Fruit fly (Drosophila melanogaster): ENCODE data around the gene Efa6.

Efa6 gene

dm6 chr3R:22632181-22632580 is 44.6 kb downstream of the Efa6 start:
- TF ChIP-seq CG12605 (GFP tag; IDR thresholded peaks at IDR 0.05) (no peak), gl (tag; optimal IDR thresholded peaks at IDR 0.05) (no peak), Pif1B (GFP tag; optimal IDR thresholded peaks at IDR 0.05) (no peak), CG15710 (tag; optimal IDR thresholded peaks at IDR 0.05) (no peak), CG14655 (GFP tag; optimal IDR thresholded peaks at IDR 0.05) (no peak), EcR (GFP tag; optimal IDR thresholded peaks at IDR 0.05) (no peak), CG10348 (GFP tag; IDR thresholded peaks at IDR 0.05) (no peak), CG32121 (GFP tag; IDR thresholded peaks at IDR 0.05) (no peak), CG4496 (GFP tag; IDR thresholded peaks at IDR 0.05) (no peak), CG17806 (tag; optimal IDR thresholded peaks at IDR 0.05) (no peak), rn (GFP tag; IDR thresholded peaks at IDR 0.05) (no peak), CG13204 (GFP tag; optimal IDR thresholded peaks at IDR 0.05) (no peak), Snoo (tag; optimal IDR thresholded peaks at IDR 0.05) (no peak), CG9948 (tag; optimal IDR thresholded peaks at IDR 0.05) (no peak), CG8159 (tag; optimal IDR thresholded peaks at IDR 0.05) (no peak), Ets98B (GFP tag; IDR thresholded peaks at IDR 0.05) (no peak), Pif1A (GFP tag; optimal IDR thresholded peaks at IDR 0.05) (no peak)

- TF ChIP-seq CG13204 (GFP tag; optimal IDR thresholded peaks at IDR 0.05), result peak; percentile 80
- no peak for TF ChIP-seq CG8159 (tag; optimal IDR thresholded peaks at IDR 0.05)
Observed at dm6 chr3R:22632980-22633379, 45.4 kb downstream of the Efa6 start.

- no peak for TF ChIP-seq CG8159 (tag; optimal IDR thresholded peaks at IDR 0.05)
- no peak for TF ChIP-seq CG4496 (GFP tag; IDR thresholded peaks at IDR 0.05)
- TF ChIP-seq Snoo (tag; optimal IDR thresholded peaks at IDR 0.05), result no peak
- TF ChIP-seq Pif1A (GFP tag; optimal IDR thresholded peaks at IDR 0.05), result no peak
- no peak for TF ChIP-seq CG8301 (tag; optimal IDR thresholded peaks at IDR 0.05)
- no peak for TF ChIP-seq CG17806 (tag; optimal IDR thresholded peaks at IDR 0.05)
- TF ChIP-seq CG34367 (tag; optimal IDR thresholded peaks at IDR 0.05), result no peak
- TF ChIP-seq CG12605 (GFP tag; IDR thresholded peaks at IDR 0.05), result no peak
- no peak for TF ChIP-seq CG13204 (GFP tag; optimal IDR thresholded peaks at IDR 0.05)
- TF ChIP-seq Ets98B (GFP tag; IDR thresholded peaks at IDR 0.05), result no peak
- TF ChIP-seq EcR (GFP tag; optimal IDR thresholded peaks at IDR 0.05), result no peak
- no peak for TF ChIP-seq CG32121 (GFP tag; IDR thresholded peaks at IDR 0.05)
Observed at dm6 chr3R:22634549-22635410, 47.2 kb downstream of the Efa6 start.

dm6 chr3R:22635684-22636566 is 48.4 kb downstream of the Efa6 start:
- peak; percentile 29 for TF ChIP-seq Snoo (tag; optimal IDR thresholded peaks at IDR 0.05)
- TF ChIP-seq Pif1A (GFP tag; optimal IDR thresholded peaks at IDR 0.05), result peak; percentile 12
- TF ChIP-seq gl (tag; optimal IDR thresholded peaks at IDR 0.05), result no peak
- peak; percentile 59 for TF ChIP-seq EcR (GFP tag; optimal IDR thresholded peaks at IDR 0.05)
- no peak for TF ChIP-seq rn (GFP tag; IDR thresholded peaks at IDR 0.05)

dm6 chr3R:22636567-22636889 is 49.0 kb downstream of the Efa6 start:
- TF ChIP-seq CG13204 (GFP tag; optimal IDR thresholded peaks at IDR 0.05), result peak; percentile 94
- no peak for TF ChIP-seq Ets98B (GFP tag; IDR thresholded peaks at IDR 0.05)

- TF ChIP-seq CG8159 (tag; optimal IDR thresholded peaks at IDR 0.05) (no peak), Ets98B (GFP tag; IDR thresholded peaks at IDR 0.05) (no peak), gl (tag; optimal IDR thresholded peaks at IDR 0.05) (no peak)
Observed at dm6 chr3R:22638604-22639238, 51.2 kb downstream of the Efa6 start.

dm6 chr3R:22639239-22639858 is 51.8 kb downstream of the Efa6 start, which contains the start of the genes loco and wake:
TSS of gene loco (minus strand) at chr3R:22639387.
TSS of gene wake (plus strand) at chr3R:22639808.
- TF ChIP-seq CG13204 (GFP tag; optimal IDR thresholded peaks at IDR 0.05) (no peak), CG14655 (GFP tag; optimal IDR thresholded peaks at IDR 0.05) (no peak), CG9948 (tag; optimal IDR thresholded peaks at IDR 0.05) (no peak), Pif1B (GFP tag; optimal IDR thresholded peaks at IDR 0.05) (no peak), D1 (tag; optimal IDR thresholded peaks at IDR 0.05) (no peak), CG8301 (tag; optimal IDR thresholded peaks at IDR 0.05) (no peak), fd96Ca (GFP tag; IDR thresholded peaks at IDR 0.05) (no peak), CG34367 (tag; optimal IDR thresholded peaks at IDR 0.05) (no peak), CG12605 (GFP tag; IDR thresholded peaks at IDR 0.05) (no peak), CG32121 (GFP tag; IDR thresholded peaks at IDR 0.05) (no peak), CG8159 (tag; optimal IDR thresholded peaks at IDR 0.05) (no peak), CG10348 (GFP tag; IDR thresholded peaks at IDR 0.05) (no peak), rn (GFP tag; IDR thresholded peaks at IDR 0.05) (no peak), CG4496 (GFP tag; IDR thresholded peaks at IDR 0.05) (no peak), CG17806 (tag; optimal IDR thresholded peaks at IDR 0.05) (no peak)

Data from whole organism, pupa.